Fruit fly (Drosophila melanogaster) S2 (cell line): ENCODE data around the gene CG15221.

Experiments used
- CG8478 ChIP-seq: fragments of >200 bp; optimal IDR thresholded peaks from 2 replicates; lab custom pipeline; 2018
- CTCF ChIP-seq, 2 experiments: fragments of >200 bp; optimal IDR thresholded peaks; 2 replicates each; lab custom pipeline; 2018

CG15221 gene

DNA sequence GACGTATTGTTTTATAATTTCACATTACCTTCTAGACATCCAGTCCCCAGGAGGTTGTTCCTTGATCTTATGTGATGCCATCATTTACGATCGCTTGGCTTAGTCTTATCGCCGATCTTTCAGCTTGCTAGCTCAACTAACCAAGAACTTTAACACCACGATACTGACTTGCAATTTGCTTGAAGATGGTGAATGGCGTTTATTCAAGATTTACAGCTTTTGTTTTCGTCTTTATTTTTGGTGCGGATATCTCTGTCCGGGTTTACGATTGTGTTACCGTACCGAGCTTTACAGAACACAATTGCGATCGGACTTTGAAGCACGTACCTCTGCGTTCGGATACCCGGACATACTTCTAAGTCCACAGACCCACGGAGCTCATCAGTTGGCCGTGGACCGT is at the start of gene CG15221:
Gene CG15221 (plus strand): TSS at position 301 of the 400 bp plus-strand sequence.
- TF ChIP-seq CG8478: no peak
- TF ChIP-seq CTCF (optimal IDR thresholded peaks at IDR 0.05; lab: Kevin White, UChicago): no peak

DNA sequence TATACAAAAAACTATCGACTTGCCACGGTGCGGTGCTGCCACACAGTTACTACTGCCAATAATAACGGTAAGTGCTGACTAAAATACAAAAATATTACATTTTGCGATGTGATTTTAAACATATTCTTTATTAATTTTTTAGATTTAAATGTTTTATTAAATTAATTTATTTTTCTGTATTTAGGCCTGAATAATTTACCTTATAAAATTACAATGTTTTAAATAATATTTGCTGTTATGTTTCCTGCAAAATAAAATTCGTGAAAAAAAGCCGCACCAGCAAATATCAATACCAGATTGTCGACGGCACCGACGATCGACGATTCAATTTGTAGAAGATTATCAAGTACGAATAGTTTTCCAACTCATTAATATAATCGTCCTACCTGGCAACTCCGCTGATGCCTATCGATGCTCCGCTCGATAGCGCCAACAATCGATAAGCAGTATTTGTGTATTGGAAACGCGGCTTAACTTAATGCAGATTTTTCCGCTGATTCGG is 45.5 kb upstream of the CG15221 start, which contains the start of the genes Vlet and bif:
Gene Vlet (minus strand): TSS at position 51 of the 502 bp plus-strand sequence.
Gene bif (plus strand): TSS at position 432 of the 502 bp plus-strand sequence.
- TF ChIP-seq CTCF (optimal IDR thresholded peaks at IDR 0.05; lab: Kevin White, UChicago) (peak in 1 of 2 experiments; percentile 9), CG8478 (no peak)

DNA sequence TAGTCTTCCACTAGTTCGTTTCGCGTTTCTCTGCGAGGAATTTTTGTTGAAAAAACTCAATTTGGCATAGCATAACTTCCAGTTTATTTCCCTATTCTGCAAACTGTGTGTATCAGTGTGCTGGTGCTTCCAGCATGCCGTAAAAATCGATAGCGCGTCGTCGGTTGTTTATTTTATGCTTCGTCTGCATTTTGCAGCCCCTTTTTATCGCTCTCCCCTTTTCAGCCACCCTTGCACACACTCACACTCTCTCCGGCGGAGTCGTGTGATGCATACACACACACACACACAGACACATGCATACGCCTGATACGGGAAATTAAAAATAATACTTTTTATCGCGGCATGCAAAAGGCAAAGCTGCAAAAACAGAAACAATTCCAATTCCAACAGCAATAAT is 44.6 kb upstream of the CG15221 start:
- TF ChIP-seq CG8478 (no peak), CTCF (optimal IDR thresholded peaks at IDR 0.05; lab: Kevin White, UChicago) (no peak)

DNA sequence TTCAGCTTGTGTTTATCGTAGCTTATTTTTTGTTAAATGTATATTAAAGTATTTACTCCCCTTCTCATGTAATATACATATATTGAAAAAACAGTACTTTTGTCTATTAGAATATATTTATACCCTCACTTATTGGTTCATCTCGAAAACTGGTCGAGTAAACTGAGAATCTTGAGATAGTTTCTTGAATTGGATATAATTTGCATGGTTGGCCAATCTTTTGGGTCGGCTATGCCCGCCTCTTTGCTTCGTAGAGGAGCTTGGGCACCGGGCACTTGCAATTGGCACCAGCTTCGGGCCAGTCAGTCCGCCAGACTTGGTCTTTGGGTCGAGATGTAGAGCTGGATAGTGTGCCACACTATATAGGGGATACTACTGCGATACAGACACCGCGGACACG is 43.6 kb upstream of the CG15221 start:
- TF ChIP-seq CTCF (optimal IDR thresholded peaks at IDR 0.05; lab: Kevin White, UChicago): no peak
- no peak for TF ChIP-seq CG8478

DNA sequence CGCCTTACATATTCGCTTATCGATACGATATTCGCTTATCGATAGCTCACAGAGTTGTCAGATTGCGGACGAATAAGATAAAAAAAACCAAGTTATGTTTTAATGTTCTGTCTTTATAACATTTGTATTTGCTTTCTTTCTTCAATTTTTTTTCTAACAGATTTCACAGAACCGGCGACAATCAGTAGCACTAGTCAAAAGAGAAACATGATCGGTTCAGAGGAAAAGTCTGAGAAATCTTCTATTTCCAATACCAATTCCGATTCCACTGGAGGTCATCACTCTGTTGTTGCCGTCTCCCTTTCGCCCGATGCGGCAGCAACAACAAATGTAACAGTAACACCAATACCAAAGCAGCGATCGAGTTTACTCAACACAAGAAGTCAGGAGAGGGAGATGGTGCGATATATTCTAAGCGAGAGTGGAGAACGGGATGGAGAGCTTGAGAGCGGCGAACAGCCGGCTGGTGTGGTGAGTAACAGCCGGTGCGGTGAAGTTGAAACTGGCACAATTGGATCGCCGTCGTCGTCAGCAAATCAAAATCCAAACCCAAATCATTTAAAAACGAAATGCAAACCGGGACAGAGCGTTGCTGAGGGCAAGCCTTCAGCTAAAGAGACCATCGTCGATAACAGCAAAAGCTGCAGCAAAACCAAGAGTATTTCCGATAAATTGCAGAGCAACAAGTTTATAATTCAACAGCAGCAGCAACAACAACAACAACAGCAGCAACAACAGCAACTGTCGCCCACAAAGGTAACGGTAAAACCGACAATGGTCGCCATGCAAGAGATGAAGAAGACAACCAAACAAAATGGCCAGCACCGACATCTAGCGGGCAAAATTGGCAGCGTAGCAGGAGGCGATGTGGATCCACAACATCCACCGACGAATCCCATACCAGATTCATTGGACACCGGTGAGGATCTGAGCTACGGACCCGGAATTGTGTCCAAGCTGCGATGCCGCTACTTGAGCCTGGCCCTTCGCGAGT is 42.2 kb upstream of the CG15221 start:
- TF ChIP-seq CTCF (optimal IDR thresholded peaks at IDR 0.05; lab: Kevin White, UChicago) (peak; percentile 76 to 83), CG8478 (no peak)

DNA sequence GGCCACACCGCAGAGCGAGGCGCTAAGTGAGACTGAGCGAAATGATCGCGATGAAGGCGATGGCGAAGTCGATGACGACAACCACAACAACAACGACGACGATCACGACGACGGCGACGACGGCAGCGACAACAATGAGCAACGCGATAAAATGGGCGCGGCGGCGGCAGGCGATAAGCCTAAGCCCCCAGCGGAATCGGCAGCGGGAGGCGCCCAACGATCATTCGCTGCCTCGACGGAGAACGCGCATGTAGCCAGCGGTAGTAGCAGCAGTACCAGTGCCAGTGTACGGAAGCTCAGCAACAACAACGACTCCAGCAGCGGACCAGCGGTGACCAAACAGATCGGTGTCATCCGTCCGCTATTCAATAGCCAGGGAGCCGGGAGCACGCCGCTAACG is 40.6 kb upstream of the CG15221 start:
- TF ChIP-seq CTCF (optimal IDR thresholded peaks at IDR 0.05; lab: Kevin White, UChicago) (no peak), CG8478 (no peak)

DNA sequence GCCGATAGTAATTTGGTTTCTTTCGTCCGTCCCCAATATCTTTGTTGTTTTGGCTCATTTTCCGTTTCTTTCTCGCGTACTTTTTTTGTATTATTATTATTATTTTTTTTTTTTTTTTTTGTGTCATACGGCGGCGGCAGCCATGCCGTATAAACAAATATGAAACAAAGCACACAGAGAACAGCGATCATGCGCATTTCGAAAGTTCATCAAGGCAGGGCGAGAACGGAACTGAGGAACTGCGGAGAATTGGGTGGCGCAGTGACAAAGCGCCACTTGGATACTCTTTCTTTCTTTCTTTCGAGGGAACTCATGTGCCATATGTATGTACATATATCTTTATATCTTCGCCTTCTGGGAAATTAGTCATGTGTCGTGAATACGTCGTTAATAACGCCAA is 39.6 kb upstream of the CG15221 start:
- TF ChIP-seq CG8478: no peak
- no peak for TF ChIP-seq CTCF (optimal IDR thresholded peaks at IDR 0.05; lab: Kevin White, UChicago)

DNA sequence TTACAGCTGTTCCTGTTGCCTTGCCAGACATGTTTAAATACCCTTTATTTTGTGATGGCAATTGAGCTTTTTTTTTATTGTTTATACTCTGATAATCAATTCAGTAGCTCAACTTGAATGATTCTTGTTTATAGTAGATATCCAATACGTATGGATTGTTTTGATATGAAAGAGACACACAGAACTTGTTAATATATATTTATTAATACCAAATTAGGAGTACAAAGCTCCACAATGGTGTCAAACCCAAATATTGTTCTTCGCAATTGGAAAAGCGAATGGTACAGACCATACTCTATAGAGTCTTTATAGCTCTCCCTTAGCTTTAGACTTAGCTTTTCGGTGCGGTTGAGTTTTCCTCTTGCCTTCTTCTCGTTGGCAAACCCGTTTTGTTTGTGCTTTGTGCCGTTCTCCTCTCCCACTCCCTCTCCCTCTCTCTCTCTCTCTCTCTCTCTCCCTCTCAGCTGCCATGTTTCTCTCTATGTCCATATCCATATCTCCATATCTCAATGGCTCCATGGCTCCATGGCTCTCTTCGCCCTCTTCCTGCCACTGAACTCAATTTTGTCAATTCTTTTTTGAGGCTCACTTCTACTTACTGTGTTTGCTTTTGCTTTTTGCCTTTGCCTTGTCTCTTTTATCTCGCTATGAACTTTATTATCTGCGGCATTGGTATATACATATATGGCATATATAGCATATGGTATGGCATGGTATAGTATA is 38.0 kb upstream of the CG15221 start:
- no peak for TF ChIP-seq CTCF (optimal IDR thresholded peaks at IDR 0.05; lab: Kevin White, UChicago)
- TF ChIP-seq CG8478: no peak

DNA sequence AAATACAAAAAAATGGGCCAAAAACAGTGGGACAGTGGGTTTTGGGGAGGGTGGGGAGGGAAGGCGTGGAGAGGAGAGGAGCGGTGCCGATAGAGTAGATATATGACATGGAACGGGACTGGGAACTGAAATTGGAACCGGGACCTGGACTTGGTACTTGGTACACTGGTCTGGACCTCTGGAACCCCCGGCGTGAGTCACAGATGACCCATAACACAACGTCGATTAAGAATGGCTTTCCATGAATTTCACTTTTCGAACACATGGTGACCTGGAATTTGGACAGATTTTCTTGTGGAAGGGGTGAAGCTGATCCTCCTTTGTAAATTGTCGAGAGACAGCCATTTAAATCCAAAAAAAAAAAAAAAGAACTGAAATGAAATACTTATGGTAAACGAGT is 37.4 kb upstream of the CG15221 start:
- TF ChIP-seq CTCF (optimal IDR thresholded peaks at IDR 0.05; lab: Kevin White, UChicago) (no peak), CG8478 (no peak)

DNA sequence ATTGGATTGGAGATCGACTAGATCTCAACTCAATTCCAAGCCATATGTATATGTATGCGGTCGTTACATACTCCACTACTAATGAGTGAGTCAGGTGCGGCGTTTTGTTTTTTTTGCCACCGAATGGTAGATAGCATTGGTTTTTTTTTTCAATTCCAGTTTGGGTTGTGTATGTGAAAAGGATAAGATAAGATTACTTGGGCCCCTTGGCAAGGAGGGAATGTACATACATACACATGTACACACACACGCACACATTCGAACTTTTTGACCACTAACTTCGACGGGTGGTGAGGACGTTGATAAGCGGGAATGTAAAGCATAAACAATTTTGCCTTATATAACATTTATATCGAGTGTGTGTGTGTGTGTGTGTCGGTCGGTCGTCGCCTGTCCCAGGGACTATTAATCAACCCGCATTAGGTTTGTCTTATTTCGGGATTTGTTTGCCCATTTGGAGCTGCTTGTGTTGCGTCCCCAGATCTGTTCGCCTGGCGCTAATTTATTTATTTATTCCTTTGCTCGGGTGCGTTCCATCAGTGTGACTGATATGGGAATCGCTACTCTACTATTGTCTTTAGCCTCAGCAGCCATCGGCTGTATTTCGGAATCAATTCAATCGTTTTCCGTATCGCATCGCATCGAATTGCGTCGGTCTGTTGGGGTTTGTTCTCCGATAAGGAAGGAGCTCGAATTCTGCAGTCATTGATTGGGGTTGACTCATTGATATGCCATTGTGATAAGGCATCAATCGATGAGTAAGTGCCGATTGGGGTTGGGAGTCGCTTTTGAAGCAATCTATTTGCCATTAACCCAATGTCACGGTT is 36.2 kb upstream of the CG15221 start:
- TF ChIP-seq CG8478 (no peak), CTCF (optimal IDR thresholded peaks at IDR 0.05; lab: Kevin White, UChicago) (no peak)

DNA sequence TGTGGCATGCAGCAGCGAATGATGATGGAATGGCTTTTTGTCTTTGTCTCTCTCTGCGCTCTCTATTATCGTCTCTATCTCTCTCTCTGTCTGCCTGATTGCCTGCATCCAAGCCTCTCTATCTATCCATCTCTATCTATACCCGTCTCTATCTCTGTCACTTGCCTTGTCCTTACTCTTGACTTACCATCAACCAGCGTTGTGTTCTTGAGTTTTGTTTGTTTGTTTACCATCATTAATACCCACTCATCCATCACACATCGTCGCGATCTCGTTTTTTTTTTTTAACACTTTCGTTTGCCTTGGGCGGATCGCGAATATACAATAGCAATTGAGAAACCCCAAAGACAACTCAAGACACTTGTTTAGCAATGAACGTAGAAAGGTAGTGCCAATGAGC is 34.4 kb upstream of the CG15221 start:
- TF ChIP-seq CG8478: no peak
- TF ChIP-seq CTCF (optimal IDR thresholded peaks at IDR 0.05; lab: Kevin White, UChicago): no peak

DNA sequence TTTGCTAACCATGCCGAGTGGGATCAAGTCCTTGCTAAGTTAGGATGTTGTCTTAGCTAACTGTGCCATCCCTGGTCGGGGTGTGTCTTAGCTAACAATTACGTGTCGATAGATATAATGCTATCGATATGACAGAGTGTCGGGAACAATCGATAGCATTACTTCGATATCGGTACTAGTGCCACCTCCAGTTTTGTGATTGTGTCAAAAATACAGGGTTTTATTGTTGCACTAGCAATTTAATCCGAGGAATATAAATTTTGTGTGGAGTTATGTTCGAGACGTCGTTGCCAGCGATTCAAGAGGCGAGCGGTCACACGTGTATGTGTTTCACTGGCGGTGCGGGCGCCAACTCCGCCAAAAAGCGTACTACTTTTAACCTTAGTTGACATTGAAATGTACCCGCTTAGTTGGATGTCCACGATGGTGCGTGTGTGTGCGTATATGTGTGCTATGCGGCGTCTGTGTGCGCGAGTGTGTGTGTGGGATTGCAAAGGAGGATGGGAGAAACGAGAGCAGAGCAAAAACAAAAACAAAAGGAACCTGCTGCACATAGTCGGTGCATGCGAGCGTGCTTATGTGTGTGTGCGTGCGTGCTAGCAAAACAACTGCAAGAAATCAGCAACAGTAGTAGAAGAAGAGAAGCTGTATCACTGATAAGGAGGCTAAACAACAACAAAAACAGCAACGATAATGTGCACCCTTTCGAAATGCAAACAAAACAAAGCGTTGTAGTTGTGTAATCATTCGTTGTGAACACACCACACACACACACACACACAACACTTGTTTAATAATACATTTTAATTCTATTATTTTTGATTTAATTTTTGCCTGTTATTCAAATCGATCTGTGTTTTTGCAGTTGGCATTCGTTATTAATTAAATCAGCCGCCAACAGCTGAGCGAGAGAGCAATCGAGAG is 28.8 kb upstream of the CG15221 start, which contains the start of gene PhKgamma:
Gene PhKgamma (plus strand): TSS at position 179 of the 924 bp plus-strand sequence.
- TF ChIP-seq CG8478 (no peak), CTCF (optimal IDR thresholded peaks at IDR 0.05; lab: Kevin White, UChicago) (peak; percentile 64 to 78)

DNA sequence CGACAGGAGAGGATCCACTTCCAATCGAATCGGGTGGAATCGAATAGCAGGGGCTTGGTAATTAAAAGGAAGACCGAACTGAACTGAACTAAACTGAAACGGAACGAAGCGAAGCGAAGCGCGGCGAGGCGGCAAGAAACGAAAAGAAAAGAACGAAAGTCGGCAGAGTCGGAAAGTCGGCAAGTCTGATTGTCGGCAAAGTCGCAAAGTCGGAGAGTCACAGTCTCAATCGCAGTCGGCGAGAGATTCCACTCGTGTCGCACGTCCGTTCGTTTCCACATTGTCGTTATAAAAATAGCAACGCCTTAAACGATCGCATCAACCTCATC is 28.2 kb upstream of the CG15221 start:
- TF ChIP-seq CG8478: no peak
- no peak for TF ChIP-seq CTCF (optimal IDR thresholded peaks at IDR 0.05; lab: Kevin White, UChicago)

DNA sequence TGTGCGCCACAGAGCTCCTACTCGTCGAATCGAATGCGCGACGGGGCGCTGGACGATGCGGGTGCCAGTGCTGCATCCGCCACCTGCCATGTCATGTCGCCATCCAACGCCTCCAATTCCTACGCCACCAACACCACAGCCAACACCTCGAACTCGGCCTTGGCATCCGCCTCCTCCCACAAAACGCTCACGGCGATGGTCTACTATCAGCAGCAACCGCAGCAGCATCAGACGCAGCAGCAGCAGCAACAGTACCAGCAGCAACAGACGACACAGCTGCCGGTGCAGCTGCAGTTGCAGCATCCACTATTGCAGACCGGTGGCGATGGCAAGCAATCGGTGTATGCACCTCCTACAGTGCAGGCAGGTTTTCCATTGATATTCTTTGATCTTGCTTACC is 23.3 kb upstream of the CG15221 start:
- no peak for TF ChIP-seq CG8478
- TF ChIP-seq CTCF (optimal IDR thresholded peaks at IDR 0.05; lab: Kevin White, UChicago): no peak
